Fruit fly (Drosophila melanogaster): ENCODE data around the gene Fhos.

Gene Fhos

dm6 chr3L:8755689-8756088 is 2.3 kb downstream of the Fhos start, which contains the start of gene CG6576:
Gene CG6576 (plus strand): TSS chr3L:8755989.
- TF ChIP-seq insv (optimal IDR thresholded peaks at IDR 0.05) (no peak), Sin3A (optimal IDR thresholded peaks at IDR 0.05) (no peak), Myc (optimal IDR thresholded peaks at IDR 0.05) (no peak), ttk (optimal IDR thresholded peaks at IDR 0.05) (no peak), psq (optimal IDR thresholded peaks at IDR 0.05) (no peak), h (optimal IDR thresholded peaks at IDR 0.05) (no peak)

dm6 chr3L:8763037-8763454 is 9.6 kb downstream of the Fhos start:
- TF ChIP-seq Sin3A (optimal IDR thresholded peaks at IDR 0.05) (no peak), ttk (optimal IDR thresholded peaks at IDR 0.05) (no peak), psq (optimal IDR thresholded peaks at IDR 0.05) (no peak), insv (optimal IDR thresholded peaks at IDR 0.05) (no peak)

- TF ChIP-seq Myc (optimal IDR thresholded peaks at IDR 0.05) (no peak), Sin3A (optimal IDR thresholded peaks at IDR 0.05) (no peak), ttk (optimal IDR thresholded peaks at IDR 0.05) (no peak), psq (optimal IDR thresholded peaks at IDR 0.05) (no peak), insv (optimal IDR thresholded peaks at IDR 0.05) (no peak), h (optimal IDR thresholded peaks at IDR 0.05) (no peak)
Observed at dm6 chr3L:8763794-8764193, 10.4 kb downstream of the Fhos start.

- TF ChIP-seq Sin3A (optimal IDR thresholded peaks at IDR 0.05) (no peak), psq (optimal IDR thresholded peaks at IDR 0.05) (no peak), insv (optimal IDR thresholded peaks at IDR 0.05) (no peak), ttk (optimal IDR thresholded peaks at IDR 0.05) (no peak), h (optimal IDR thresholded peaks at IDR 0.05) (no peak), Myc (optimal IDR thresholded peaks at IDR 0.05) (no peak)
Observed at dm6 chr3L:8765493-8765892, 12.1 kb downstream of the Fhos start.

- TF ChIP-seq psq (optimal IDR thresholded peaks at IDR 0.05): no peak
- TF ChIP-seq Myc (optimal IDR thresholded peaks at IDR 0.05): no peak
- no peak for TF ChIP-seq Sin3A (optimal IDR thresholded peaks at IDR 0.05)
- no peak for TF ChIP-seq ttk (optimal IDR thresholded peaks at IDR 0.05)
- no peak for TF ChIP-seq insv (optimal IDR thresholded peaks at IDR 0.05)
- no peak for TF ChIP-seq h (optimal IDR thresholded peaks at IDR 0.05)
Observed at dm6 chr3L:8765969-8766538, 12.6 kb downstream of the Fhos start.

dm6 chr3L:8767876-8768275 is 14.5 kb downstream of the Fhos start:
- TF ChIP-seq h (optimal IDR thresholded peaks at IDR 0.05): no peak
- no peak for TF ChIP-seq Sin3A (optimal IDR thresholded peaks at IDR 0.05)
- TF ChIP-seq insv (optimal IDR thresholded peaks at IDR 0.05): no peak
- no peak for TF ChIP-seq psq (optimal IDR thresholded peaks at IDR 0.05)
- TF ChIP-seq Myc (optimal IDR thresholded peaks at IDR 0.05): no peak
- no peak for TF ChIP-seq ttk (optimal IDR thresholded peaks at IDR 0.05)

- no peak for TF ChIP-seq Myc (optimal IDR thresholded peaks at IDR 0.05)
- TF ChIP-seq Sin3A (optimal IDR thresholded peaks at IDR 0.05): no peak
- TF ChIP-seq ttk (optimal IDR thresholded peaks at IDR 0.05): no peak
- no peak for TF ChIP-seq h (optimal IDR thresholded peaks at IDR 0.05)
- no peak for TF ChIP-seq insv (optimal IDR thresholded peaks at IDR 0.05)
- TF ChIP-seq psq (optimal IDR thresholded peaks at IDR 0.05): no peak
Observed at dm6 chr3L:8770616-8771229, 17.3 kb downstream of the Fhos start.

dm6 chr3L:8772998-8773684 is 19.7 kb downstream of the Fhos start:
- TF ChIP-seq insv (optimal IDR thresholded peaks at IDR 0.05) (no peak), h (optimal IDR thresholded peaks at IDR 0.05) (no peak), Myc (optimal IDR thresholded peaks at IDR 0.05) (no peak), Sin3A (optimal IDR thresholded peaks at IDR 0.05) (no peak)

dm6 chr3L:8773713-8774112 is 20.3 kb downstream of the Fhos start:
- TF ChIP-seq Myc (optimal IDR thresholded peaks at IDR 0.05) (no peak), insv (optimal IDR thresholded peaks at IDR 0.05) (no peak), ttk (optimal IDR thresholded peaks at IDR 0.05) (no peak), psq (optimal IDR thresholded peaks at IDR 0.05) (no peak), h (optimal IDR thresholded peaks at IDR 0.05) (no peak), Sin3A (optimal IDR thresholded peaks at IDR 0.05) (no peak)

- TF ChIP-seq psq (optimal IDR thresholded peaks at IDR 0.05): no peak
- no peak for TF ChIP-seq ttk (optimal IDR thresholded peaks at IDR 0.05)
- no peak for TF ChIP-seq Myc (optimal IDR thresholded peaks at IDR 0.05)
- no peak for TF ChIP-seq insv (optimal IDR thresholded peaks at IDR 0.05)
- no peak for TF ChIP-seq h (optimal IDR thresholded peaks at IDR 0.05)
- TF ChIP-seq Sin3A (optimal IDR thresholded peaks at IDR 0.05): no peak
Observed at dm6 chr3L:8774974-8775731, 21.7 kb downstream of the Fhos start.

- TF ChIP-seq insv (optimal IDR thresholded peaks at IDR 0.05) (no peak), psq (optimal IDR thresholded peaks at IDR 0.05) (no peak), ttk (optimal IDR thresholded peaks at IDR 0.05) (no peak), Sin3A (optimal IDR thresholded peaks at IDR 0.05) (no peak), h (optimal IDR thresholded peaks at IDR 0.05) (no peak), Myc (optimal IDR thresholded peaks at IDR 0.05) (no peak)
Observed at dm6 chr3L:8777313-8777924, 24.0 kb downstream of the Fhos start.

Measured in Kc167 (cell line).